Worm (Caenorhabditis elegans) whole organism, L3 larva: ENCODE results near the gene srp-6.
A peak's percentile ranks its signal among the peaks of the same experiment; 100 is the strongest.
"Not testable (repeated sequence)": the region's sequence is repeated elsewhere in the genome, so short reads cannot be mapped to it uniquely, and the experiment has no call there.

ENCODE experiments used
- aly-2 ChIP-seq: fragments of 150-350 bp; optimal IDR thresholded peaks from 2 replicates; lab custom pipeline; 2014; ENCODE audit warnings: missing biosample characterization, missing genetic modification characterization
- ama-1 ChIP-seq: fragments of 150-350 bp; optimal IDR thresholded peaks from 2 replicates; lab custom pipeline; 2018
- ceh-82 ChIP-seq: fragments of 150-350 bp; optimal IDR thresholded peaks from 2 replicates; lab custom pipeline; 2014; ENCODE audit warnings: missing biosample characterization, missing genetic modification characterization
- elt-3 ChIP-seq, 3 experiments: fragments of 150-350 bp in 1 of 3; sonication (generic microtip) in 2 of 3; optimal IDR thresholded peaks; 2 replicates in 2 of 3; 4 replicates in 1 of 3; lab custom pipeline; 2014 to 2017; ENCODE audit warnings: missing biosample characterization in 3 of 3, missing genetic modification characterization in 3 of 3
- fkh-10 ChIP-seq: sonication (generic microtip); optimal IDR thresholded peaks from 2 replicates; lab custom pipeline; 2017; ENCODE audit warnings: missing biosample characterization, missing genetic modification reagents, missing genetic modification characterization
- hmg-11 ChIP-seq: sonication (generic microtip); optimal IDR thresholded peaks from 2 replicates; lab custom pipeline; 2016; ENCODE audit warnings: missing genetic modification characterization, missing compliant biosample characterization
- nhr-25 ChIP-seq: sonication (generic microtip); optimal IDR thresholded peaks from 2 replicates; lab custom pipeline; 2017; ENCODE audit warnings: missing biosample characterization, missing genetic modification characterization
- nhr-67 ChIP-seq: fragments of 150-350 bp; optimal IDR thresholded peaks from 2 replicates; lab custom pipeline; 2014; ENCODE audit warnings: missing biosample characterization, missing genetic modification characterization
- nhr-76 ChIP-seq: fragments of 150-350 bp; sonication (generic microtip); optimal IDR thresholded peaks from 5 replicates; lab custom pipeline; 2014; ENCODE audit warnings: missing biosample characterization, missing genetic modification characterization

srp-6 gene

ce11 chrV:7341942-7342341, 44.0 kb downstream of the srp-6 start, which contains the start of the genes nhr-263 and nhr-148:
nhr-263 (minus strand) TSS chrV:7342042.
nhr-148 (plus strand) TSS chrV:7342156.
- TF ChIP-seq ceh-82 (no peak), nhr-25 (tag; lab: Kevin White, UChicago) (peak; percentile 43)

ce11 chrV:7339831-7340230, 46.1 kb downstream of the srp-6 start, which contains the start of gene srh-187:
srh-187 (minus strand) TSS chrV:7339931.
- TF ChIP-seq hmg-11 (tag; lab: Kevin White, UChicago) (no peak), nhr-67 (no peak), nhr-25 (tag; lab: Kevin White, UChicago) (no peak), nhr-76 (tag; lab: Kevin White, UChicago) (no peak), elt-3 (tag; optimal IDR thresholded peaks at IDR 0.05; lab: Kevin White, UChicago) (no peak), aly-2 (tag; lab: Kevin White, UChicago) (no peak)

ce11 chrV:7337218-7337617, 48.7 kb downstream of the srp-6 start, which contains the start of gene F10G2.7:
F10G2.7 (minus strand) TSS chrV:7337318.
- not testable (repeated sequence) for TF ChIP-seq fkh-10 (GFP tag; lab: Kevin White, UChicago); hmg-11 (tag; lab: Kevin White, UChicago); ama-1 (lab: Kevin White, UChicago)
